Worm (Caenorhabditis elegans) whole organism, L2 larva: Measurements from ENCODE around the gene W06G6.17.
"Not testable (repeated sequence)": the region's sequence is repeated elsewhere in the genome, so short reads cannot be mapped to it uniquely, and the experiment has no call there.

Source experiments
- F13H6.1 ChIP-seq: sonication (generic microtip); optimal IDR thresholded peaks from 2 replicates; lab custom pipeline; 2016; ENCODE audit warnings: missing genetic modification characterization, missing compliant biosample characterization
- R02D3.7 ChIP-seq: fragments of 150-350 bp; optimal IDR thresholded peaks from 2 replicates; lab custom pipeline; 2014; ENCODE audit warnings: missing biosample characterization, missing genetic modification characterization
- Y55F3AM.14 ChIP-seq: fragments of 200-800 bp; sonication (Bioruptor generic); optimal IDR thresholded peaks from 2 replicates; lab custom pipeline; 2018; ENCODE audit warnings: mild to moderate bottlenecking, missing genetic modification characterization, missing compliant biosample characterization
- aly-2 ChIP-seq: fragments of 150-350 bp; optimal IDR thresholded peaks from 2 replicates; lab custom pipeline; 2014; ENCODE audit warnings: missing biosample characterization, missing genetic modification characterization
- ama-1 ChIP-seq: fragments of 150-350 bp; optimal IDR thresholded peaks from 2 replicates; lab custom pipeline; 2018; ENCODE audit warnings: inconsistent platforms
- ceh-16 ChIP-seq: fragments of 150-350 bp; optimal IDR thresholded peaks from 2 replicates; lab custom pipeline; 2014; ENCODE audit warnings: missing biosample characterization, missing genetic modification characterization
- ceh-82 ChIP-seq: fragments of 150-350 bp; optimal IDR thresholded peaks from 2 replicates; lab custom pipeline; 2014; ENCODE audit warnings: missing biosample characterization, missing genetic modification characterization
- crh-2 ChIP-seq: sonication (generic microtip); optimal IDR thresholded peaks from 2 replicates; lab custom pipeline; 2017; ENCODE audit warnings: missing biosample characterization, missing genetic modification characterization
- dmd-4 ChIP-seq: sonication (generic microtip); optimal IDR thresholded peaks from 2 replicates; lab custom pipeline; 2017; ENCODE audit warnings: missing biosample characterization, missing genetic modification characterization
- elt-1 ChIP-seq: fragments of 150-350 bp; optimal IDR thresholded peaks from 2 replicates; lab custom pipeline; 2014; ENCODE audit warnings: missing biosample characterization, missing genetic modification characterization
- gmeb-1 ChIP-seq: fragments of 150-350 bp; optimal IDR thresholded peaks from 2 replicates; lab custom pipeline; 2014; ENCODE audit warnings: missing biosample characterization, missing genetic modification characterization
- lin-11 ChIP-seq: fragments of 150-350 bp; sonication (generic microtip); optimal IDR thresholded peaks from 2 replicates; lab custom pipeline; 2014; ENCODE audit warnings: missing biosample characterization, missing genetic modification characterization, inconsistent platforms, mixed read lengths
- lin-39 ChIP-seq: fragments of 150-350 bp; optimal IDR thresholded peaks from 2 replicates; lab custom pipeline; 2014; ENCODE audit warnings: missing biosample characterization, missing genetic modification reagents, missing genetic modification characterization
- lsy-2 ChIP-seq, 2 experiments: fragments of 150-350 bp in 1 of 2; sonication (generic microtip) in 1 of 2; optimal IDR thresholded peaks; 2 replicates each; lab custom pipeline; 2014 to 2017; ENCODE audit warnings: missing biosample characterization in 2 of 2, missing genetic modification characterization in 2 of 2
- mab-5 ChIP-seq: fragments of 150-350 bp; optimal IDR thresholded peaks from 2 replicates; lab custom pipeline; 2014; ENCODE audit warnings: missing biosample characterization, missing genetic modification characterization
- mbf-1 ChIP-seq: sonication (generic microtip); optimal IDR thresholded peaks from 2 replicates; lab custom pipeline; 2017; ENCODE audit warnings: missing biosample characterization, missing genetic modification characterization
- mdl-1 ChIP-seq, 2 experiments: fragments of 150-350 bp in 1 of 2; sonication (generic microtip) in 1 of 2; optimal IDR thresholded peaks; 2 replicates each; lab custom pipeline; 2017; ENCODE audit warnings: missing biosample characterization in 2 of 2, missing genetic modification characterization in 2 of 2
- nhr-10 ChIP-seq: sonication (generic microtip); optimal IDR thresholded peaks from 2 replicates; lab custom pipeline; 2017; ENCODE audit warnings: missing biosample characterization, missing genetic modification characterization
- nhr-129 ChIP-seq: fragments of 150-350 bp; optimal IDR thresholded peaks from 2 replicates; lab custom pipeline; 2014; ENCODE audit warnings: missing biosample characterization, missing genetic modification characterization
- nhr-21 ChIP-seq: fragments of 150-350 bp; optimal IDR thresholded peaks from 2 replicates; lab custom pipeline; 2014; ENCODE audit warnings: missing biosample characterization, missing genetic modification characterization
- nhr-25 ChIP-seq: fragments of 150-350 bp; sonication (generic microtip); optimal IDR thresholded peaks from 3 replicates; lab custom pipeline; 2014; ENCODE audit warnings: missing biosample characterization, missing genetic modification characterization
- nhr-6 ChIP-seq: fragments of 150-350 bp; optimal IDR thresholded peaks from 2 replicates; lab custom pipeline; 2014; ENCODE audit warnings: missing biosample characterization, missing genetic modification characterization
- nhr-77 ChIP-seq: fragments of 150-350 bp; optimal IDR thresholded peaks from 2 replicates; lab custom pipeline; 2014; ENCODE audit warnings: missing biosample characterization, missing genetic modification characterization
- sem-4 ChIP-seq: fragments of 150-350 bp; optimal IDR thresholded peaks from 2 replicates; lab custom pipeline; 2014; ENCODE audit warnings: missing biosample characterization, missing genetic modification reagents, missing genetic modification characterization
- skn-1 ChIP-seq: sonication (generic microtip); optimal IDR thresholded peaks from 2 replicates; lab custom pipeline; 2017; ENCODE audit warnings: missing biosample characterization, missing genetic modification characterization
- sma-3 ChIP-seq: sonication (generic microtip); optimal IDR thresholded peaks from 2 replicates; lab custom pipeline; 2016; ENCODE audit warnings: missing genetic modification reagents, missing genetic modification characterization, missing compliant biosample characterization
- sma-9 ChIP-seq, 2 experiments: fragments of 150-350 bp in 1 of 2; sonication (generic microtip) in 1 of 2; optimal IDR thresholded peaks; 2 replicates each; lab custom pipeline; 2014 to 2016; ENCODE audit warnings: missing genetic modification characterization in 2 of 2, mild to moderate bottlenecking in 1 of 2, missing biosample characterization in 1 of 2, missing compliant biosample characterization in 1 of 2, missing genetic modification reagents in 1 of 2, moderate library complexity in 1 of 2
- snpc-4 ChIP-seq: fragments of 150-350 bp; optimal IDR thresholded peaks from 2 replicates; lab custom pipeline; 2014; ENCODE audit warnings: missing biosample characterization, missing genetic modification characterization
- ztf-1 ChIP-seq: fragments of 200-800 bp; sonication (Bioruptor generic); conservative IDR thresholded peaks from 2 replicates; pipeline ENCODE4 v1.3.6; 2022; ENCODE audit warnings: missing genetic modification characterization, missing compliant biosample characterization
- ztf-4 ChIP-seq: fragments of 150-350 bp; optimal IDR thresholded peaks from 2 replicates; lab custom pipeline; 2014; ENCODE audit warnings: missing biosample characterization, missing genetic modification characterization

Gene W06G6.17

ce11 chrV:16660816-16661215, 15.8 kb upstream of the W06G6.17 start, which contains the start of gene Y70C5B.2:
Y70C5B.2 (minus strand) TSS chrV:16660916.
- not testable (repeated sequence) for TF ChIP-seq ztf-4 (tag; lab: Kevin White, UChicago); nhr-6 (tag; lab: Kevin White, UChicago); snpc-4
- TF ChIP-seq, all 48 proteins: peak for 0; not testable (repeated sequence) for 48

DNA sequence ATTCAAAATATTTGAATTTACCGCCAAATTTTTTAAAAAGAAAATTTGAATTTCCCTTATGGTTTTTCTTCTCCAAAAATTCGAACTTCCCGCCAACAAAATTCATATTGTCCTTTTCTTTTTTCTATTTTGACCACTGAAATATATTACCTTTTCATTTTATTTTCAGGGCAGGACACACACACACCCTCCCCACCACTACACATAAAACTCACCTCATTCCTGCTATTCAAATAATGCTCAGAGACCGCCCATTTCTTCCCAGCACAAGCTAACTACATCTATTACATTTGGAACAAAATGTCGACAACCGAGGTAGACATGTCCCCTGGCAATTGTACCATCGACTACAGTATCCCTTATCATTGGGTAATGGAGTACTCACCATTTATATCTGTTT, 9.2 kb upstream of the W06G6.17 start, which contains the start of gene W06G6.15:
TSS of gene W06G6.15 (plus strand) at position 301 of the 400 bp plus-strand sequence.
- TF ChIP-seq nhr-129; ama-1 (lab: Kevin White, UChicago); elt-1: not testable (repeated sequence)

DNA sequence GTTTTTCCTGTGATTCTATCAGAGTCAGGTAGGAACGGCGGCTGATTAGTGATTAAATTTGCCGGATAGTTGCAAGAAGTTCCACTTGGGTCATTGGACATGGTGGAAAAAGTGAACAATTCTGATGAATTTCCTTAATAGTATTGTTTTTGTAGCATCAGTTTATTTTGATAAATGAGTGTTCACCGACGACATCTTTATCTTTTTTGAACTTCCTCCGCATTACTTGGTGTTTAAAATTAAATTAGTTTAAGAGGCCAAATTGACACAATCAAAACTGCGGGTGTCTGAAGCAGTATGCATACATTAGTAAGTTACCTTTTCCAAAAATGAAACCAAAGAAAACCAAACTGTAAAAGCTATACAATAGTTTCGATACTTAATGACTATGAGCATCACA, 4.1 kb upstream of the W06G6.17 start, which contains the start of gene W06G6.11:
TSS of gene W06G6.11 (minus strand) at position 101 of the 400 bp plus-strand sequence.
- not testable (repeated sequence) for TF ChIP-seq lin-11 (tag; lab: Kevin White, UChicago); F13H6.1 (tag; lab: Kevin White, UChicago); mdl-1 (tag; optimal IDR thresholded peaks at IDR 0.05; lab: Kevin White, UChicago)
- TF ChIP-seq, all 48 proteins: peak for 0; not testable (repeated sequence) for 48

DNA sequence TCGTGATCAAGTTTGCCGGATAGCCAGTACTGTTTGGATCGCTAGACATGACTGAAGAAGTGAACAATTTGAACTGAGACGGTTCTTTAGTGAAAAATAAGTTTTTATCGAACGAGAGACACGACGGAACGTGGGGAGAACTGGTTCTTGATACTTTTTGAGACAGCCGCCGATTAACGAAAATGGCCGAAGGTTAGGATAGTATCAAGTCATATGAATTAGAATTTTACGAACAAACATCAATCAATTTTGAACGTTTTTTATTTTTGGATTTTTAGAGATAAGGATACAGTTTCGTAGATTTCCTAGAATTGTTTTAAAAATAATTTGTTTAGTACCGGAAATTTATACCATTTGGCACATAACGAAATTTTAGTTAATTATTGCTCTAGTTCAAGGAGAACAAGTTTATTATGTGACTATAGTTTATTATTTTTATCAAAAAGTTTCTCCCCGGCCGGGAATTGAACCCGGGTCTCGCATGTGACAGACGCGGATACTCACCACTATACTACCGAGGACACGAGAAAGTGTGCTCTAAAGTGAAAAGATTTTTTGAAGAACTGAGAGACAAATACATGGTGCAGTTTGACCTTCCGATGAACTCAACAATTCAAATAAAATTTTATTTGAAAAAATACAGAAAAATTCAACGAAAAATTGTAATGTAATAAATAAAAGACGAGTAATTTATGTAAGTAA, 3.4 kb upstream of the W06G6.17 start, which contains the start of gene W06G6.20:
TSS of gene W06G6.20 (minus strand) at position 51 of the 702 bp plus-strand sequence.
- no peak for TF ChIP-seq sma-9 (GFP tag; optimal IDR thresholded peaks at IDR 0.05; lab: Kevin White, UChicago)
- no peak for TF ChIP-seq sma-9 (tag; optimal IDR thresholded peaks at IDR 0.05; lab: Kevin White, UChicago)
- TF ChIP-seq gmeb-1 = no peak
- no peak for TF ChIP-seq F13H6.1 (tag; lab: Kevin White, UChicago)
- no peak for TF ChIP-seq sma-3
- TF ChIP-seq nhr-77 (tag; lab: Kevin White, UChicago) = no peak
- TF ChIP-seq Y55F3AM.14 (GFP tag; lab: Kevin White, UChicago) = no peak
- TF ChIP-seq lsy-2 (tag; optimal IDR thresholded peaks at IDR 0.05; lab: Kevin White, UChicago) = no peak
- TF ChIP-seq mab-5 = no peak
- no peak for TF ChIP-seq mbf-1 (tag; lab: Kevin White, UChicago)
- TF ChIP-seq aly-2 (tag; lab: Kevin White, UChicago) = no peak
- no peak for TF ChIP-seq lin-39
- no peak for TF ChIP-seq ama-1 (lab: Kevin White, UChicago)
- TF ChIP-seq crh-2 (tag; lab: Kevin White, UChicago) = no peak
- no peak for TF ChIP-seq ceh-82

DNA sequence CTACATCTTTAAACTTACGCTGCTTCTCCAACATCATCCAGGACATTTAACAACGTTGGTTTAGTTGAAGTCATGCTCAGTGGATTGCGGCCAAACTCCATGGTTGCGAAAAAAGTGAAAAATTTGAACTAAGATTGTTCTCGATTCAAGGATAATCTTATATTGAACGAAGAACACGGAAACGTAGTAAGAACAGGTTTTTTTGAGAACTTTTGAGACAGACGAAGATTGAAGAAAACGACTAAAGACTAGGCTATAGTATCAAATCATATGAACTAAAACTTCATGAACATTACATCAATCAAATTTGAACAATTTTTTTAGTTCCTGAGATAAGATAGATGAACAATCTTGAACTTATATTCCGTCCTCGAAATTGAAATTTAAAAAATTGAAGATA, 2.0 kb upstream of the W06G6.17 start, which contains the start of gene W06G6.10:
TSS of gene W06G6.10 (minus strand) at position 101 of the 400 bp plus-strand sequence.
- TF ChIP-seq ceh-16 (no peak), nhr-25 (tag; lab: Kevin White, UChicago) (no peak), lin-39 (no peak), ztf-1 (GFP tag; lab: Robert Waterston, UW) (no peak), dmd-4 (tag; lab: Kevin White, UChicago) (no peak), R02D3.7 (tag; lab: Kevin White, UChicago) (no peak), nhr-129 (no peak), nhr-10 (tag; lab: Kevin White, UChicago) (no peak)

- no peak for TF ChIP-seq nhr-77 (tag; lab: Kevin White, UChicago)
- no peak for TF ChIP-seq aly-2 (tag; lab: Kevin White, UChicago)
- TF ChIP-seq skn-1 (tag; lab: Kevin White, UChicago) = no peak
- TF ChIP-seq ceh-16 = no peak
- no peak for TF ChIP-seq ama-1 (lab: Kevin White, UChicago)
- TF ChIP-seq F13H6.1 (tag; lab: Kevin White, UChicago) = no peak
- TF ChIP-seq nhr-129 = no peak
- TF ChIP-seq sem-4 (tag; lab: Kevin White, UChicago) = no peak
- no peak for TF ChIP-seq gmeb-1
- no peak for TF ChIP-seq snpc-4
- TF ChIP-seq nhr-21 = no peak
These were observed 1.3 kb upstream of the W06G6.17 start, which contains the start of gene W06G6.9 for ce11 chrV:16646372-16646771. W06G6.9 (minus strand) TSS chrV:16646472.
